Worm (Caenorhabditis elegans): ENCODE measurements around the gene K11H12.6.

- TF ChIP-seq sptf-1 (tag; optimal IDR thresholded peaks at IDR 0.05) (no peak), dpl-1 (GFP tag; optimal IDR thresholded peaks at IDR 0.05) (no peak), pqm-1 (tag; optimal IDR thresholded peaks at IDR 0.05) (no peak), nhr-28 (tag; optimal IDR thresholded peaks at IDR 0.05) (no peak), snpc-4 (tag; optimal IDR thresholded peaks at IDR 0.05) (no peak), unc-62 (GFP tag; optimal IDR thresholded peaks at IDR 0.05) (no peak), nhr-90 (tag; optimal IDR thresholded peaks at IDR 0.05; ENCODE audit: poor library complexity) (no peak), fos-1 (tag; optimal IDR thresholded peaks at IDR 0.05) (no peak), fkh-10 (GFP tag; optimal IDR thresholded peaks at IDR 0.05) (no peak)
These were observed 10.0 kb upstream of the K11H12.6 start for ce11 chrIV:657046-657445.
